Fruit fly (Drosophila melanogaster) whole organism, adult: ENCODE results near the gene CG3588.

Experiments
- CG11617 ChIP-seq: fragments of 200-800 bp; sonication (Bioruptor generic); optimal IDR thresholded peaks from 2 replicates; lab custom pipeline; 2017; ENCODE audit warnings: mild to moderate bottlenecking, missing biosample characterization, missing genetic modification reagents, missing genetic modification characterization
- CG12768 ChIP-seq: fragments of 200-800 bp; sonication (Bioruptor generic); optimal IDR thresholded peaks from 2 replicates; lab custom pipeline; 2017; ENCODE audit warnings: missing biosample characterization, missing genetic modification characterization, mild to moderate bottlenecking, moderate library complexity, missing genetic modification reagents
- CG14711 ChIP-seq: fragments of 200-800 bp; sonication (Bioruptor generic); optimal IDR thresholded peaks from 2 replicates; lab custom pipeline; 2018; ENCODE audit warnings: missing biosample characterization, mild to moderate bottlenecking, missing genetic modification characterization, moderate library complexity
- CG1620 ChIP-seq: fragments of 200-800 bp; sonication (Bioruptor generic); optimal IDR thresholded peaks from 2 replicates; lab custom pipeline; 2016; ENCODE audit warnings: missing biosample characterization, missing genetic modification characterization
- CG33017 ChIP-seq: fragments of 200-800 bp; sonication (Bioruptor generic); optimal IDR thresholded peaks from 2 replicates; lab custom pipeline; 2018; ENCODE audit warnings: missing biosample characterization, mild to moderate bottlenecking, missing genetic modification characterization, moderate library complexity
- CG5204 ChIP-seq: fragments of 200-800 bp; sonication (Bioruptor generic); optimal IDR thresholded peaks from 2 replicates; lab custom pipeline; 2016; ENCODE audit warnings: missing biosample characterization, missing genetic modification characterization
- CG7045 ChIP-seq: fragments of 200-800 bp; sonication (Bioruptor generic); optimal IDR thresholded peaks from 2 replicates; lab custom pipeline; 2017; ENCODE audit warnings: missing biosample characterization, mild to moderate bottlenecking, missing genetic modification characterization
- CG7101 ChIP-seq: fragments of 200-800 bp; sonication (Bioruptor generic); optimal IDR thresholded peaks from 2 replicates; lab custom pipeline; 2018; ENCODE audit warnings: missing biosample characterization, mild to moderate bottlenecking, missing genetic modification characterization, moderate library complexity
- Clk ChIP-seq: fragments of 200-800 bp; sonication (Bioruptor generic); optimal IDR thresholded peaks from 2 replicates; lab custom pipeline; 2017; ENCODE audit warnings: missing biosample characterization, missing genetic modification characterization
- Crg-1 ChIP-seq: fragments of 200-800 bp; sonication (Bioruptor generic); optimal IDR thresholded peaks from 2 replicates; lab custom pipeline; 2016; ENCODE audit warnings: missing biosample characterization, missing genetic modification characterization
- Hr96 ChIP-seq: fragments of 200-800 bp; sonication (Bioruptor generic); optimal IDR thresholded peaks from 2 replicates; lab custom pipeline; 2016; ENCODE audit warnings: missing biosample characterization, missing genetic modification characterization
- Mnt ChIP-seq: fragments of 200-800 bp; sonication (Bioruptor generic); optimal IDR thresholded peaks from 2 replicates; lab custom pipeline; 2016; ENCODE audit warnings: missing biosample characterization, mild to moderate bottlenecking, missing genetic modification characterization
- bab1 ChIP-seq: fragments of 200-800 bp; sonication (Bioruptor generic); optimal IDR thresholded peaks from 3 replicates; lab custom pipeline; 2019; ENCODE audit warnings: missing biosample characterization, mild to moderate bottlenecking, missing genetic modification characterization, moderate library complexity
- cic ChIP-seq: fragments of 200-800 bp; sonication (Bioruptor generic); optimal IDR thresholded peaks from 2 replicates; lab custom pipeline; 2017; ENCODE audit warnings: missing biosample characterization, mild to moderate bottlenecking, missing genetic modification characterization, moderate library complexity
- cnc ChIP-seq, 2 experiments: fragments of >200 bp; optimal IDR thresholded peaks; 2 replicates each; lab custom pipeline; 2017
- kay ChIP-seq: fragments of 200-800 bp; sonication (Bioruptor generic); peaks from one replicate; lab custom pipeline; 2016; ENCODE audit warnings: missing biosample characterization, missing genetic modification characterization, borderline replicate concordance
- ovo ChIP-seq: fragments of 200-800 bp; sonication (Bioruptor generic); optimal IDR thresholded peaks from 2 replicates; lab custom pipeline; 2016; ENCODE audit warnings: missing biosample characterization, missing genetic modification characterization
- pad ChIP-seq: fragments of 200-800 bp; sonication (Bioruptor generic); optimal IDR thresholded peaks from 3 replicates; lab custom pipeline; 2017; ENCODE audit warnings: missing biosample characterization, missing genetic modification characterization, mild to moderate bottlenecking, moderate library complexity, missing genetic modification reagents
- tj ChIP-seq: fragments of 200-800 bp; sonication (Bioruptor generic); optimal IDR thresholded peaks from 3 replicates; lab custom pipeline; 2017; ENCODE audit warnings: missing biosample characterization, mild to moderate bottlenecking, missing genetic modification characterization, moderate library complexity
- toe ChIP-seq: fragments of 200-800 bp; sonication (Bioruptor generic); optimal IDR thresholded peaks from 2 replicates; lab custom pipeline; 2016; ENCODE audit warnings: missing biosample characterization, missing genetic modification characterization

Gene CG3588

dm6 chrX:2919742-2920141 is at the start of gene CG3588:
Gene CG3588 (plus strand): TSS chrX:2919770.
- TF ChIP-seq cnc (optimal IDR thresholded peaks at IDR 0.05; lab: Kevin White, UChicago) (no peak), CG7045 (GFP tag; lab: Kevin White, UChicago) (no peak), Clk (GFP tag; lab: Kevin White, UChicago) (no peak), CG1620 (GFP tag; lab: Kevin White, UChicago) (no peak)

dm6 chrX:2872753-2873152 is 46.8 kb upstream of the CG3588 start, which contains the start of gene CG14416:
Gene CG14416 (minus strand): TSS chrX:2872853.
- TF ChIP-seq CG7101 (tag; lab: Kevin White, UChicago) (no peak), CG12768 (no peak), ovo (GFP tag; lab: Kevin White, UChicago) (no peak), kay (GFP tag; lab: Kevin White, UChicago) (no peak), cnc (optimal IDR thresholded peaks at IDR 0.05; lab: Kevin White, UChicago) (no peak), tj (GFP tag; lab: Kevin White, UChicago) (no peak), CG14711 (tag; lab: Kevin White, UChicago) (no peak)

DNA sequence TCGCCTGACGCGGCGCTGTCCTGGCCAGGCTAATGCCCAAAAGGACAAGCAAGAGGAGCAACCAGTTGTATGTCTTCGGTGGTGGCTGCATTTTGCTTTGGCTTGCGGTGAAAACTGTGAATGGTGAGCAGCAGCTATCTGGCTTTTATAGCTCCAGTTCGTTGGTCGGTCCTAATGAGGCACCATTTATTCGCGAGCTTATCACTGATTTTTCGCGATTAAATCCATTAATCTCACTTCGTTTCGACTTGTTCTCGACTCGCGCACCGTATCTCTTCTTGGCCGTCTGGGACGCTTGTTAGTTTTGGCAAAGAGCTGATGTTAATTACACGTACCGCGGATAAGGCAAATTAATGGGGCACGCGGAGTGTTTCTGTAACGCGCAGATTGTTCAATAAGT is 43.1 kb upstream of the CG3588 start, which contains the start of gene CG14417:
Gene CG14417 (minus strand): TSS at position 101 of the 400 bp plus-strand sequence.
- TF ChIP-seq CG14711 (tag; lab: Kevin White, UChicago) (no peak), tj (GFP tag; lab: Kevin White, UChicago) (no peak), Clk (GFP tag; lab: Kevin White, UChicago) (no peak), CG1620 (GFP tag; lab: Kevin White, UChicago) (no peak), pad (GFP tag; lab: Kevin White, UChicago) (no peak), CG12768 (no peak), Crg-1 (GFP tag; lab: Kevin White, UChicago) (no peak), CG11617 (GFP tag; lab: Kevin White, UChicago) (no peak), CG7101 (tag; lab: Kevin White, UChicago) (no peak), kay (GFP tag; lab: Kevin White, UChicago) (no peak), CG7045 (GFP tag; lab: Kevin White, UChicago) (no peak), CG5204 (GFP tag; lab: Kevin White, UChicago) (no peak), Hr96 (GFP tag; lab: Kevin White, UChicago) (no peak), Mnt (GFP tag; lab: Kevin White, UChicago) (no peak), cic (no peak), bab1 (GFP tag; lab: Kevin White, UChicago) (no peak), toe (GFP tag; lab: Kevin White, UChicago) (no peak), CG33017 (tag; lab: Kevin White, UChicago) (no peak), cnc (optimal IDR thresholded peaks at IDR 0.05; lab: Kevin White, UChicago) (no peak)

- no peak for TF ChIP-seq CG12768
- no peak for TF ChIP-seq kay (GFP tag; lab: Kevin White, UChicago)
Measured at dm6 chrX:2877070-2877469, 42.5 kb upstream of the CG3588 start.

- no peak for TF ChIP-seq Clk (GFP tag; lab: Kevin White, UChicago)
- no peak for TF ChIP-seq CG12768
- TF ChIP-seq toe (GFP tag; lab: Kevin White, UChicago) = no peak
- no peak for TF ChIP-seq Mnt (GFP tag; lab: Kevin White, UChicago)
- no peak for TF ChIP-seq kay (GFP tag; lab: Kevin White, UChicago)
- TF ChIP-seq cic = no peak
- TF ChIP-seq bab1 (GFP tag; lab: Kevin White, UChicago) = no peak
- no peak for TF ChIP-seq CG7045 (GFP tag; lab: Kevin White, UChicago)
- TF ChIP-seq ovo (GFP tag; lab: Kevin White, UChicago) = no peak
- TF ChIP-seq cnc (optimal IDR thresholded peaks at IDR 0.05; lab: Kevin White, UChicago) = no peak
- TF ChIP-seq Hr96 (GFP tag; lab: Kevin White, UChicago) = no peak
- no peak for TF ChIP-seq CG5204 (GFP tag; lab: Kevin White, UChicago)
- TF ChIP-seq CG14711 (tag; lab: Kevin White, UChicago) = no peak
- no peak for TF ChIP-seq tj (GFP tag; lab: Kevin White, UChicago)
- no peak for TF ChIP-seq CG7101 (tag; lab: Kevin White, UChicago)
- no peak for TF ChIP-seq pad (GFP tag; lab: Kevin White, UChicago)
- TF ChIP-seq CG1620 (GFP tag; lab: Kevin White, UChicago) = no peak
- TF ChIP-seq CG33017 (tag; lab: Kevin White, UChicago) = no peak
Measured at dm6 chrX:2880660-2881059, 38.9 kb upstream of the CG3588 start.

DNA sequence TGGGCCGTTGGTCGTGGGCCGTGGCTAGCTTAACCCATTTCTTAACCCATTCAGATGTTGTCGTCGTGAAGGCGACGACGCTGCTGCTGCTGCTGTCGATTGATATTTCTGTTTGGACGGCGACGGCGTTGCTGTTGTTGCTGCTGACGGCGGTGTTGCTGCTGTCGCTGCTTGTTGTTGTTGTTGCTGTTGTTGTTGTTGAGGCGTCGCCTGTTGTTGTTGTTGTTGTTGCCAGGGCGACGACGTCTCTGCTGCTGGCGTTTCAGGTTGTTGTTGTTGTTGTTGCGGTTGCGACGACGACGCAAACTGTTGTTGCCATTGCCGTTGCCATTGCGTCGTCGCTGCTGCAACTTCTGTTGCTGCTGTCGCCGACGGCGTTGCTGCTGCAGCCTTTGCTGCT is 37.1 kb upstream of the CG3588 start:
- TF ChIP-seq cnc (optimal IDR thresholded peaks at IDR 0.05; lab: Kevin White, UChicago) (no peak), tj (GFP tag; lab: Kevin White, UChicago) (no peak), pad (GFP tag; lab: Kevin White, UChicago) (no peak), Hr96 (GFP tag; lab: Kevin White, UChicago) (no peak), CG1620 (GFP tag; lab: Kevin White, UChicago) (no peak)

dm6 chrX:2883561-2883960 is 36.0 kb upstream of the CG3588 start, which contains the start of gene CG14418:
Gene CG14418 (minus strand): TSS chrX:2883661.
- TF ChIP-seq cnc (optimal IDR thresholded peaks at IDR 0.05; lab: Kevin White, UChicago) = no peak
- no peak for TF ChIP-seq CG11617 (GFP tag; lab: Kevin White, UChicago)
- TF ChIP-seq kay (GFP tag; lab: Kevin White, UChicago) = no peak
- no peak for TF ChIP-seq ovo (GFP tag; lab: Kevin White, UChicago)
- no peak for TF ChIP-seq CG12768
- no peak for TF ChIP-seq CG33017 (tag; lab: Kevin White, UChicago)
- TF ChIP-seq bab1 (GFP tag; lab: Kevin White, UChicago) = no peak
- TF ChIP-seq CG1620 (GFP tag; lab: Kevin White, UChicago) = no peak
- TF ChIP-seq CG7045 (GFP tag; lab: Kevin White, UChicago) = no peak
- no peak for TF ChIP-seq CG7101 (tag; lab: Kevin White, UChicago)
- no peak for TF ChIP-seq toe (GFP tag; lab: Kevin White, UChicago)
- TF ChIP-seq pad (GFP tag; lab: Kevin White, UChicago) = no peak
- no peak for TF ChIP-seq CG14711 (tag; lab: Kevin White, UChicago)
- no peak for TF ChIP-seq tj (GFP tag; lab: Kevin White, UChicago)
- no peak for TF ChIP-seq Hr96 (GFP tag; lab: Kevin White, UChicago)
- no peak for TF ChIP-seq Clk (GFP tag; lab: Kevin White, UChicago)
- no peak for TF ChIP-seq CG5204 (GFP tag; lab: Kevin White, UChicago)
- no peak for TF ChIP-seq Mnt (GFP tag; lab: Kevin White, UChicago)
- TF ChIP-seq Crg-1 (GFP tag; lab: Kevin White, UChicago) = no peak
- TF ChIP-seq cic = no peak
